Fruit fly (Drosophila melanogaster) whole organism, embryonic: ENCODE results near the gene CG33258.

Experiments
- Antp ChIP-seq: fragments of 200-800 bp; sonication (Bioruptor generic); optimal IDR thresholded peaks from 3 replicates; lab custom pipeline; 2016; ENCODE audit warnings: missing biosample characterization, missing genetic modification characterization
- Blimp-1 ChIP-seq: fragments of 200-800 bp; sonication (Bioruptor generic); optimal IDR thresholded peaks from 3 replicates; lab custom pipeline; 2018; ENCODE audit warnings: missing biosample characterization, missing genetic modification characterization, mild to moderate bottlenecking, moderate library complexity, missing genetic modification reagents
- Bteb2 ChIP-seq: fragments of 200-800 bp; sonication (Bioruptor generic); optimal IDR thresholded peaks from 2 replicates; lab custom pipeline; 2016; ENCODE audit warnings: missing biosample characterization, missing genetic modification characterization
- CG10274 ChIP-seq: fragments of 200-800 bp; sonication (Bioruptor generic); optimal IDR thresholded peaks from 3 replicates; lab custom pipeline; 2017; ENCODE audit warnings: missing biosample characterization, mild to moderate bottlenecking, missing genetic modification characterization
- CG12236 ChIP-seq: fragments of 200-800 bp; sonication (Bioruptor generic); optimal IDR thresholded peaks from 2 replicates; lab custom pipeline; 2016; ENCODE audit warnings: missing biosample characterization, missing genetic modification characterization
- CG13624 ChIP-seq: fragments of 200-800 bp; sonication (Bioruptor generic); optimal IDR thresholded peaks from 2 replicates; lab custom pipeline; 2016; ENCODE audit warnings: missing biosample characterization, missing genetic modification characterization
- CG13775 ChIP-seq: fragments of 200-800 bp; sonication (Bioruptor generic); optimal IDR thresholded peaks from 3 replicates; lab custom pipeline; 2017; ENCODE audit warnings: missing biosample characterization, mild to moderate bottlenecking, missing genetic modification characterization
- CG14710 ChIP-seq: fragments of 200-800 bp; sonication (Bioruptor generic); optimal IDR thresholded peaks from 3 replicates; lab custom pipeline; 2019; ENCODE audit warnings: missing biosample characterization, mild to moderate bottlenecking, missing genetic modification characterization, moderate library complexity
- CG18011 ChIP-seq: fragments of 200-800 bp; sonication (Bioruptor generic); optimal IDR thresholded peaks from 2 replicates; lab custom pipeline; 2017; ENCODE audit warnings: missing biosample characterization, missing genetic modification characterization, mild to moderate bottlenecking, moderate library complexity, missing genotype
- CG31365 ChIP-seq: fragments of 200-800 bp; sonication (Bioruptor generic); optimal IDR thresholded peaks from 2 replicates; lab custom pipeline; 2018; ENCODE audit warnings: missing biosample characterization, mild to moderate bottlenecking, missing genetic modification characterization
- CG31388 ChIP-seq: fragments of 200-800 bp; sonication (Bioruptor generic); optimal IDR thresholded peaks from 2 replicates; lab custom pipeline; 2016; ENCODE audit warnings: missing biosample characterization, missing genetic modification characterization
- CG33213 ChIP-seq: fragments of 200-800 bp; sonication (Bioruptor generic); optimal IDR thresholded peaks from 3 replicates; lab custom pipeline; 2016; ENCODE audit warnings: missing biosample characterization, missing genetic modification characterization
- CG34376 ChIP-seq: fragments of 200-800 bp; sonication (Bioruptor generic); optimal IDR thresholded peaks from 2 replicates; lab custom pipeline; 2018; ENCODE audit warnings: missing biosample characterization, mild to moderate bottlenecking, missing genetic modification characterization
- CG4854 ChIP-seq: fragments of 200-800 bp; sonication (Bioruptor generic); optimal IDR thresholded peaks from 2 replicates; lab custom pipeline; 2016; ENCODE audit warnings: missing biosample characterization, missing genetic modification characterization, inconsistent platforms
- CG5180 ChIP-seq: fragments of 200-800 bp; sonication (Bioruptor generic); optimal IDR thresholded peaks from 3 replicates; lab custom pipeline; 2017; ENCODE audit warnings: missing biosample characterization, missing genetic modification characterization, mild to moderate bottlenecking, moderate library complexity, missing genetic modification reagents
- CG5953 ChIP-seq: fragments of 200-800 bp; sonication (Bioruptor generic); IDR thresholded peaks from 2 replicates; pipeline ENCODE4 v1.3.6; 2022; ENCODE audit warnings: missing biosample characterization, missing genetic modification characterization
- CG6175 ChIP-seq: fragments of 200-800 bp; sonication (Bioruptor generic); IDR thresholded peaks from 3 replicates; pipeline ENCODE4 v1.3.6; 2022; ENCODE audit warnings: missing biosample characterization, missing genetic modification characterization
- CG6254 ChIP-seq: fragments of 200-800 bp; sonication (Bioruptor generic); optimal IDR thresholded peaks from 3 replicates; lab custom pipeline; 2017; ENCODE audit warnings: mild to moderate bottlenecking, missing biosample characterization, missing genetic modification reagents, missing genetic modification characterization
- CG7556 ChIP-seq: fragments of 200-800 bp; sonication (Bioruptor generic); optimal IDR thresholded peaks from 2 replicates; lab custom pipeline; 2017; ENCODE audit warnings: missing biosample characterization, mild to moderate bottlenecking, missing genetic modification characterization
- CG8388 ChIP-seq: fragments of 200-800 bp; sonication (Bioruptor generic); optimal IDR thresholded peaks from 2 replicates; lab custom pipeline; 2019; ENCODE audit warnings: missing biosample characterization, mild to moderate bottlenecking, missing genetic modification characterization, moderate library complexity
- Hmx ChIP-seq: fragments of 200-800 bp; sonication (Bioruptor generic); optimal IDR thresholded peaks from 2 replicates; lab custom pipeline; 2016; ENCODE audit warnings: missing biosample characterization, missing genetic modification characterization
- Max ChIP-seq: fragments of 200-800 bp; sonication (Bioruptor generic); optimal IDR thresholded peaks from 2 replicates; lab custom pipeline; 2016; ENCODE audit warnings: missing biosample characterization, mild to moderate bottlenecking, missing genetic modification characterization
- PHDP ChIP-seq: fragments of 200-800 bp; sonication (Bioruptor generic); optimal IDR thresholded peaks from 3 replicates; lab custom pipeline; 2018; ENCODE audit warnings: missing biosample characterization, mild to moderate bottlenecking, missing genetic modification characterization, moderate library complexity
- Rfx ChIP-seq: fragments of 200-800 bp; sonication (Bioruptor generic); IDR thresholded peaks from 2 replicates; pipeline ENCODE4 v1.3.6; 2022; ENCODE audit warnings: missing biosample characterization, missing genetic modification characterization
- Rx ChIP-seq: fragments of 200-800 bp; sonication (Bioruptor generic); IDR thresholded peaks from 2 replicates; pipeline ENCODE4 v1.3.6; 2022; ENCODE audit warnings: missing biosample characterization, missing genetic modification characterization
- Six4 ChIP-seq: fragments of 200-800 bp; sonication (Bioruptor generic); optimal IDR thresholded peaks from 2 replicates; lab custom pipeline; 2016; ENCODE audit warnings: missing biosample characterization, missing genetic modification characterization
- Stat92E ChIP-seq, 3 experiments: fragments of >200 bp in 2 of 3; fragments of 200-800 bp in 1 of 3; sonication (Bioruptor generic) in 1 of 3; optimal IDR thresholded peaks; 2 replicates each; lab custom pipeline; 2017 to 2019; ENCODE audit warnings: missing biosample characterization in 3 of 3, missing genetic modification characterization in 3 of 3, mild to moderate bottlenecking in 1 of 3, moderate library complexity in 1 of 3
- Trl ChIP-seq, 3 experiments: fragments of >200 bp in 2 of 3; fragments of 200-800 bp in 1 of 3; sonication (Bioruptor generic) in 1 of 3; optimal IDR thresholded peaks; 2 replicates in 1 of 3; 3 replicates in 2 of 3; lab custom pipeline; 2016 to 2017; ENCODE audit warnings: missing biosample characterization in 1 of 3, missing genetic modification characterization in 1 of 3
- ap ChIP-seq: fragments of 200-800 bp; sonication (Bioruptor generic); IDR thresholded peaks from 2 replicates; pipeline ENCODE4 v1.3.6; 2022; ENCODE audit warnings: missing biosample characterization, missing genetic modification characterization
- br ChIP-seq: fragments of >200 bp; optimal IDR thresholded peaks from 2 replicates; lab custom pipeline; 2017
- chif ChIP-seq, 2 experiments: fragments of 200-800 bp; sonication (Bioruptor generic); optimal IDR thresholded peaks; 3 replicates each; lab custom pipeline; 2016; ENCODE audit warnings: missing biosample characterization in 2 of 2, missing genetic modification characterization in 2 of 2
- dimm ChIP-seq: fragments of 200-800 bp; sonication (Bioruptor generic); IDR thresholded peaks from 2 replicates; pipeline ENCODE4 v1.3.6; 2022; ENCODE audit warnings: missing biosample characterization, missing genetic modification characterization
- disco-r ChIP-seq: fragments of 200-800 bp; sonication (Bioruptor generic); optimal IDR thresholded peaks from 2 replicates; lab custom pipeline; 2016; ENCODE audit warnings: missing biosample characterization, missing genetic modification characterization
- eve ChIP-seq, 2 experiments: fragments of >200 bp; optimal IDR thresholded peaks; 2 replicates each; lab custom pipeline; 2017; ENCODE audit warnings: missing biosample characterization in 2 of 2, missing genetic modification characterization in 2 of 2
- fd64A ChIP-seq: fragments of 200-800 bp; sonication (Bioruptor generic); optimal IDR thresholded peaks from 3 replicates; lab custom pipeline; 2018; ENCODE audit warnings: missing biosample characterization, mild to moderate bottlenecking, missing genetic modification characterization
- gcm ChIP-seq: fragments of 200-800 bp; sonication (Bioruptor generic); optimal IDR thresholded peaks from 2 replicates; lab custom pipeline; 2019; ENCODE audit warnings: missing biosample characterization, mild to moderate bottlenecking, missing genetic modification characterization, moderate library complexity
- grn ChIP-seq: fragments of 200-800 bp; sonication (Bioruptor generic); optimal IDR thresholded peaks from 3 replicates; lab custom pipeline; 2017; ENCODE audit warnings: missing biosample characterization, missing genetic modification characterization
- gt ChIP-seq: fragments of 200-800 bp; sonication (Bioruptor generic); IDR thresholded peaks from 2 replicates; pipeline ENCODE4 v1.3.6; 2022; ENCODE audit warnings: missing biosample characterization, missing genetic modification characterization
- insv ChIP-seq, 2 experiments: fragments of 200-800 bp; sonication (Bioruptor generic); optimal IDR thresholded peaks; 3 replicates each; lab custom pipeline; 2016 to 2018; ENCODE audit warnings: missing biosample characterization in 2 of 2, missing genetic modification characterization in 2 of 2
- jigr1 ChIP-seq: fragments of 200-800 bp; sonication (Bioruptor generic); IDR thresholded peaks from 3 replicates; pipeline ENCODE4 v1.3.6; 2022; ENCODE audit warnings: missing biosample characterization, missing genetic modification characterization
- kah ChIP-seq: fragments of 200-800 bp; sonication (Bioruptor generic); optimal IDR thresholded peaks from 2 replicates; lab custom pipeline; 2018; ENCODE audit warnings: missing biosample characterization, mild to moderate bottlenecking, missing genetic modification characterization
- kay ChIP-seq: fragments of 200-800 bp; sonication (Bioruptor generic); optimal IDR thresholded peaks from 2 replicates; lab custom pipeline; 2016; ENCODE audit warnings: missing biosample characterization, missing genetic modification characterization
- nerfin-2 ChIP-seq: fragments of 200-800 bp; sonication (Bioruptor generic); IDR thresholded peaks from 2 replicates; pipeline ENCODE4 v1.3.6; 2022; ENCODE audit warnings: missing biosample characterization, missing genetic modification characterization; ENCODE audit not compliant: partially characterized antibody
- peb ChIP-seq: fragments of 200-800 bp; sonication (Bioruptor generic); IDR thresholded peaks from 2 replicates; pipeline ENCODE4 v1.3.6; 2022; ENCODE audit warnings: missing biosample characterization, missing genetic modification characterization
- psq ChIP-seq: fragments of 200-800 bp; sonication (Bioruptor generic); optimal IDR thresholded peaks from 2 replicates; lab custom pipeline; 2017; ENCODE audit warnings: missing biosample characterization, missing genetic modification characterization
- pum ChIP-seq: fragments of 200-800 bp; sonication (Bioruptor generic); optimal IDR thresholded peaks from 2 replicates; lab custom pipeline; 2016; ENCODE audit warnings: missing biosample characterization, missing genetic modification characterization
- ro ChIP-seq: fragments of 200-800 bp; sonication (Bioruptor generic); IDR thresholded peaks from 2 replicates; pipeline ENCODE4 v1.3.6; 2022; ENCODE audit warnings: missing biosample characterization, missing genetic modification characterization
- sim ChIP-seq: fragments of 200-800 bp; sonication (Bioruptor generic); IDR thresholded peaks from 2 replicates; pipeline ENCODE4 v1.3.6; 2022; ENCODE audit warnings: missing biosample characterization, missing genetic modification characterization
- unc-4 ChIP-seq: fragments of 200-800 bp; sonication (Bioruptor generic); IDR thresholded peaks from 2 replicates; pipeline ENCODE4 v1.3.6; 2022; ENCODE audit warnings: missing biosample characterization, missing genetic modification characterization; ENCODE audit not compliant: partially characterized antibody
- wek ChIP-seq: fragments of 200-800 bp; sonication (Bioruptor generic); optimal IDR thresholded peaks from 3 replicates; lab custom pipeline; 2018; ENCODE audit warnings: missing biosample characterization, mild to moderate bottlenecking, missing genetic modification characterization, moderate library complexity

The CG33258 gene

DNA sequence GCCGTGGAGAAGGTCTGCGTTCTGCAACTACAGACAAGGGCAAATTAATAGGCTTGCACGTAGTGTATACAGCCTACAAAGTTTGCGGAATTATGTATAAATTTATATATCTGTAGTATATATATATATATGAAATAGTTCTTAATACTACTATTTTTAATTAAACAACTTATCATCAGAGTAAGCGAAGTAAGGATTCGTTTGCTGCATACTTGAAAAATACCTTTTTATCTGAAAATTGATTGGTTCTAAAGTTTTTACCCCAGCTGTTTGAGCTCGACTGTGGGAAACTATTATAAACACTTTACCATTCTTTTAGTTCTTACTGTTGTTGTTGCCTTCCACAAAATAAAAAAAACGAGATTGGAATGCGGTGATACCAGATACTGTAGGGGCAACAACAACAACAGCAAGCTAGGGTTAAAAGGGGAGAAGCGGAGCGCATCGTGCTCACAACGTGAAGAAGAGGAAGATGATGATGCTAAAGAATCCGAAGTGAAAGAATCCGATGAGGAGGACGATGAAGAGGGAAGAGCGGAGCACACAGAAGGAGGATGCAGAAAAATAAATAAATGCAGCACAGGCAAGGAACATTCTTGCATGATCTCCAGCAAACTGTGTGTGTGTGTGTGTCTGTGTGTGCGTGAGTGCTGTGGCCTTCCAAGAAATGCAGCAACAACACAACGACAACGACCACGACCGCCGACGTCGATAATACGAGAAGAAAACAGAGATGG lies 39.1 kb upstream of the CG33258 start (continued):
- TF ChIP-seq CG4854 (GFP tag; lab: Kevin White, UChicago) (no peak), insv (GFP tag; optimal IDR thresholded peaks at IDR 0.05; lab: Kevin White, UChicago) (no peak), Max (GFP tag; lab: Kevin White, UChicago) (no peak), CG13775 (GFP tag; lab: Kevin White, UChicago) (peak; percentile 40), kah (GFP tag; lab: Kevin White, UChicago) (no peak), Blimp-1 (peak; percentile 70), disco-r (GFP tag; lab: Kevin White, UChicago) (no peak), peb (GFP tag; lab: Robert Waterston, UW) (no peak), CG6175 (GFP tag; lab: Robert Waterston, UW) (no peak), eve (GFP tag; optimal IDR thresholded peaks at IDR 0.05; lab: Kevin White, UChicago) (no peak), gcm (GFP tag; lab: Kevin White, UChicago) (no peak), gt (GFP tag; lab: Robert Waterston, UW) (no peak), Six4 (GFP tag; lab: Kevin White, UChicago) (no peak), CG18011 (no peak), wek (GFP tag; lab: Kevin White, UChicago) (no peak), kay (GFP tag; lab: Kevin White, UChicago) (no peak), Rx (no peak), CG33213 (no peak), CG13624 (GFP tag; lab: Kevin White, UChicago) (no peak), CG31365 (tag; lab: Kevin White, UChicago) (no peak), Rfx (GFP tag; lab: Robert Waterston, UW) (peak; percentile 35; the same call in 1 of the 2 replicates), sim (GFP tag; lab: Robert Waterston, UW) (no peak), psq (GFP tag; lab: Kevin White, UChicago) (peak; percentile 13), grn (GFP tag; lab: Kevin White, UChicago) (peak; percentile 13), Bteb2 (GFP tag; lab: Kevin White, UChicago) (no peak), CG12236 (GFP tag; lab: Kevin White, UChicago) (no peak), ro (GFP tag; lab: Robert Waterston, UW) (no peak), ap (GFP tag; lab: Robert Waterston, UW) (no peak), CG14710 (tag; lab: Kevin White, UChicago) (peak; percentile 66), CG8388 (GFP tag; lab: Kevin White, UChicago) (peak; percentile 44), pum (no peak), jigr1 (GFP tag; lab: Robert Waterston, UW) (no peak), CG5180 (GFP tag; lab: Kevin White, UChicago) (peak; percentile 10), br (lab: Kevin White, UChicago) (no peak), Hmx (GFP tag; lab: Kevin White, UChicago) (no peak), CG10274 (GFP tag; lab: Kevin White, UChicago) (no peak), CG5953 (GFP tag; lab: Robert Waterston, UW) (no peak), fd64A (GFP tag; lab: Kevin White, UChicago) (no peak), CG6254 (GFP tag; lab: Kevin White, UChicago) (peak; percentile 37), PHDP (tag; lab: Kevin White, UChicago) (peak; percentile 48), Trl (optimal IDR thresholded peaks at IDR 0.05; lab: Kevin White, UChicago) (no peak), Trl (GFP tag; optimal IDR thresholded peaks at IDR 0.05; lab: Kevin White, UChicago) (no peak), nerfin-2 (GFP tag; lab: Robert Waterston, UW) (no peak), Stat92E (GFP tag; optimal IDR thresholded peaks at IDR 0.05; lab: Kevin White, UChicago) (peak in 1 of 3 experiments; percentile 94), CG7556 (GFP tag; lab: Kevin White, UChicago) (peak; percentile 14), CG34376 (GFP tag; lab: Kevin White, UChicago) (no peak), unc-4 (GFP tag; lab: Robert Waterston, UW) (no peak), CG31388 (GFP tag; lab: Kevin White, UChicago) (no peak), Antp (no peak), dimm (GFP tag; lab: Robert Waterston, UW) (no peak), chif (GFP tag; optimal IDR thresholded peaks at IDR 0.05; lab: Kevin White, UChicago) (no peak)
